Fruit fly (Drosophila melanogaster): Measurements from ENCODE around the gene CG18528.

CG18528 gene

DNA sequence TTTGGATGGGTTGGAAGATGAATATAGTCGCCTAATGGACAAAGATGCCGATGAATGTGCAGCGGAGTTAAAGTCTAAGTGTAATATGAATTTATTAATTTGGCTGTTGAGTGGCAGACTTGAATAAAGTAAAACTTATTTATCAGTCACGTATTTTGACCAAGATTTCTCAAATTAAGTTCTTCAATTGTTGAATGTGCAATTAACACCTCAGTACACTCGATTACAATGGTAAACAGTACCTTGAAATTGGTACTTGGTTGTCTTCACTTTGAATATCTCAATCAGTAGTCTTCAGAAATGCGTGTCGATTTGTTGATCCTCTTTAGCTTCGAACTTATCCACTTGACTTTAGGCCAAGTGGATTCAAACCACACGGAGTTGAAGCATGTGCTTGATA is 9.3 kb upstream of the CG18528 start, which contains the start of gene CG13614:
Gene CG13614, plus strand, starts transcription at position 301 of the 400 bp plus-strand sequence.
- TF ChIP-seq gce (GFP tag; IDR thresholded peaks at IDR 0.05): no peak
- no peak for TF ChIP-seq GATAe (GFP tag; conservative IDR thresholded peaks at IDR 0.05)

DNA sequence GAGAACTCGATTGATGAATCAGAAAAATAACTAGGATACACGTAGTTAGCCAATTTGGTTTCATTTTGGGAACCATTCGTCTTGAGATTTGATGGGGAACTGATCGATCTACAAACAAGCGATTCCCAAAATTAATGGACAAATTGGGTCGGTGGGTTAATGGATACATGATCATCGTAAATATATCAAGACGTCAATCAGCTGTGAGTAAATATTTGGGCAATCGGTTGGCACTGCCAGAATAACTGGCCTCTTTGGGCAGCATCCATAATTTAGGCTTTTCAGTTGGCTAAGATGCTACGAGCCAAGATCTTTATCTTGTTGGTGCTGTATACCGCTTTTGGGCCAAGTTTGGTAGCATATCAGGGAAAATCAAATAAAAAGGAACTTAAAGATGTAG is 8.1 kb upstream of the CG18528 start, which contains the start of the genes CG42812 and CG33341:
Gene CG42812, minus strand, starts transcription at position 101 of the 400 bp plus-strand sequence.
Gene CG33341, plus strand, starts transcription at position 295 of the 400 bp plus-strand sequence.
- no peak for TF ChIP-seq CG17912 (GFP tag; optimal IDR thresholded peaks at IDR 0.05)
- no peak for TF ChIP-seq CG12299 (tag; optimal IDR thresholded peaks at IDR 0.05)
- TF ChIP-seq pnt (GFP tag; optimal IDR thresholded peaks at IDR 0.05): no peak
- no peak for TF ChIP-seq wek (GFP tag; optimal IDR thresholded peaks at IDR 0.05)
- TF ChIP-seq CG3065 (GFP tag; optimal IDR thresholded peaks at IDR 0.05): no peak

DNA sequence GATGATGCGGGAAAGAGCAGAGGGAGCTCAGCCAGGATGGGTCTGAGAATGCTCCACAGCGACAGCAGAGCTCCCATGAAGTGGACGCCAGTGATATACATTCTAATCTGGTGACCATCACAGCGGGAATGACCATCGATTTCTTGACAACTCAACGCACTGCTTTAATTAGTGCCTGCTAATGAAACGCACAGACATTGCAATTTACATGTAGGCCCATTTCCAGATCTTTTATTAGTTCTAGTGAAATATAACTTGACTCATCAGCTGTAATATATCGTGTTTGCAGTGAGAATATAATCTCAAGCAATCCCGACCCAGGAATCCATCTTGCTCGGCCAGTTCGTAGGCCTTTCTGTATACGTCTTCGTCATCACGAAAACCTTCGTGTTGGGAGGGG is 7.2 kb upstream of the CG18528 start, which contains the start of gene CG42811:
Gene CG42811, minus strand, starts transcription at position 101 of the 400 bp plus-strand sequence.
- TF ChIP-seq NFAT (GFP tag; IDR thresholded peaks at IDR 0.05) (no peak), Ets65A (GFP tag) (peak; percentile 5)

DNA sequence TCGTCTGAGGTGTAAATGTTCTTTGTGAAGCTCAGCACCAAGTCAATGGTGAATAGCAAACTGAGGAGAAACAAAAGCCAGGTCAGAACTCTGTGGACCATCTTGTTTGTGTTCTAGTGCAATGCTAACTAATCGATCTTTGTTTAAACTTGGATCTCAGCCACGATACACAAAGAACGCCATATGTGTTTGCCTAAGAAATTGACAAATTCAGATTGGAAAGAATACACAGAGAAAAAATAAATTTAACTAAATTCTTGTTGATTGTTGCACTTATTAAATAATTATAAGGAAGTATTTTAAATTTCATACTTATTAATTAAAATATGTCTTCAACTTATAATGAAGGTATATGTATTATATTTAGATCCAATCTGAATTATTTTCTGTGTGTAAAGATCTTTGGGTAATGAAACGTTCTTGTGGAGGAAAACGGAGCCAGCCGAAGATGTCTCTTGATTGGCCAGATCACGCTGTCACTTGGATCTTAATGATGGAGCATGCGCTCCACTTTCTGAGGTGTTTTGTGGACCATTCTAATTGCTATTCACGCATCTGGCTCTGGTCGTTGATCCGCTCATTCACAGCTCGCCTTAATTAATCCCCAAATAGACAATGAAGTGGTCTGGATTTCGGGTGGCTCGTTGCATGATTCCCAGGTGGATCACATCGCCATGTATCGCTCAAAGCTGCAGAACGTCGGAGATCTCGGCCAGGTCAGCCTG is 5.1 kb upstream of the CG18528 start, which contains the start of the genes CG17784 and CG13613:
Gene CG17784, minus strand, starts transcription at position 101 of the 725 bp plus-strand sequence.
Gene CG13613, plus strand, starts transcription at position 675 of the 725 bp plus-strand sequence.
- TF ChIP-seq zfh2 (GFP tag; optimal IDR thresholded peaks at IDR 0.05): no peak
- TF ChIP-seq Mad (GFP tag; optimal IDR thresholded peaks at IDR 0.05): no peak
- no peak for TF ChIP-seq gcm2 (GFP tag; optimal IDR thresholded peaks at IDR 0.05)
- no peak for TF ChIP-seq Jarid2 (GFP tag; optimal IDR thresholded peaks at IDR 0.05)
- TF ChIP-seq CG17328 (GFP tag; IDR thresholded peaks at IDR 0.05): no peak
- TF ChIP-seq emc (GFP tag; optimal IDR thresholded peaks at IDR 0.05): no peak
- no peak for TF ChIP-seq CG1792 (GFP tag; optimal IDR thresholded peaks at IDR 0.05)
- TF ChIP-seq croc (GFP tag; conservative IDR thresholded peaks at IDR 0.05): no peak
- TF ChIP-seq yki (optimal IDR thresholded peaks at IDR 0.05): no peak
- TF ChIP-seq Hmx (GFP tag; optimal IDR thresholded peaks at IDR 0.05): no peak
- TF ChIP-seq ro (GFP tag; IDR thresholded peaks at IDR 0.05): no peak
- no peak for TF ChIP-seq corto (GFP tag; optimal IDR thresholded peaks at IDR 0.05)
- no peak for TF ChIP-seq kah (GFP tag; optimal IDR thresholded peaks at IDR 0.05)

DNA sequence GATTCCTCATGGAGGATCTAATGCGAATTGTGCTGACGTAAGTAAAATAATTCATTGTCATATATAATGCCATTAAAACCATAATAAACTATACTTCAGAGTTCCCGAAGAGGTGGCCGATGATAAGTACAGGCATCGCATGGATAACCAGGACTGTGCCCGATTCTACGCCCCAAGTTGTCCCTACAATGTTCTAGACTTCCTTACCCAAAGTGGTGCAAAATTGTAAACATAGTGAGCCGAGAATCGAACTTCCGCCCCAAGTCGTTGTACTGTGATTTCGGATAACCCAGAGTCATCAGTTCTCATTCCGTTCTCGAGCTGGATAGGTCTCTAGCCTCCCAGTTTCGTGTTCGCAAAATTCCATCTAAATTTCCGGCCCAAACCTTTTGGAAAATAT is 2.9 kb upstream of the CG18528 start, which contains the start of gene CG33340:
Gene CG33340, plus strand, starts transcription at position 301 of the 400 bp plus-strand sequence.
- no peak for TF ChIP-seq row (GFP tag; IDR thresholded peaks at IDR 0.05)
- no peak for TF ChIP-seq CG9609 (GFP tag; optimal IDR thresholded peaks at IDR 0.05)
- TF ChIP-seq H2.0 (GFP tag; IDR thresholded peaks at IDR 0.05): no peak
- no peak for TF ChIP-seq gem (tag; optimal IDR thresholded peaks at IDR 0.05)
- no peak for TF ChIP-seq Myb (GFP tag; optimal IDR thresholded peaks at IDR 0.05)
- no peak for TF ChIP-seq Bdp1 (GFP tag; optimal IDR thresholded peaks at IDR 0.05)
- no peak for TF ChIP-seq Hmr (GFP tag; optimal IDR thresholded peaks at IDR 0.05)

DNA sequence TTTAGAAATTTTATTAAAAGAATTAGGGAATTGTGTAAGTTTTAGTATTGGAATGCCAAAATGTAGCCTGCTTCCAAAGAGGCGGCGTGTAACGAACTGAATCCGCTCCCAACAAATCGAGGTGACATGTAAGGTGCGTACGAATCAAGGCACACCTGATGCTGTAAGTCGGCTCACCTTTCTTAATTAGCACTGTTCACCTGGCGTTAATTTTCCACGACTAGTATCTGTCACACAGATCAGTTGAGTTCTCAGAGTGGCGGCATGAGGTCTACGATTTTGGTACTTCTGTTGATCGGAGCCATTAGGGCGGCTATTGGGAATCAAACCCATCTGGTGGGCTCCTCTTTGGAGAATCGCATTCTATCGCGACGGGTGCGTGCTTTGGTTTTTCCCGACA is 1.6 kb upstream of the CG18528 start, which contains the start of the genes CG5762 and CG33339:
Gene CG5762, minus strand, starts transcription at position 101 of the 400 bp plus-strand sequence.
Gene CG33339, plus strand, starts transcription at position 265 of the 400 bp plus-strand sequence.
- TF ChIP-seq chinmo (GFP tag; IDR thresholded peaks at IDR 0.05; ENCODE audit: partially characterized antibody): no peak
- TF ChIP-seq row (GFP tag; IDR thresholded peaks at IDR 0.05): no peak
- TF ChIP-seq CG9609 (GFP tag; optimal IDR thresholded peaks at IDR 0.05): no peak
- TF ChIP-seq slp2 (GFP tag; optimal IDR thresholded peaks at IDR 0.05): no peak
- no peak for TF ChIP-seq inv (GFP tag; IDR thresholded peaks at IDR 0.05; ENCODE audit: partially characterized antibody)
- TF ChIP-seq tna (GFP tag; IDR thresholded peaks at IDR 0.05; ENCODE audit: partially characterized antibody): no peak
- TF ChIP-seq NC2α (GFP tag; optimal IDR thresholded peaks at IDR 0.05): no peak
- no peak for TF ChIP-seq Adf1 (GFP tag; IDR thresholded peaks at IDR 0.05)
- TF ChIP-seq CG11093 (GFP tag; IDR thresholded peaks at IDR 0.05): no peak
- no peak for TF ChIP-seq Dbx (GFP tag; IDR thresholded peaks at IDR 0.05)
- no peak for TF ChIP-seq CG4282 (GFP tag; optimal IDR thresholded peaks at IDR 0.05)

All from whole organism, embryonic.